Worm (Caenorhabditis elegans) whole organism, L4 larva: Measurements from ENCODE around the gene asb-1.
A peak's percentile ranks its signal among the peaks of the same experiment; 100 is the strongest.

Experiments used
- D1046.2 ChIP-seq: fragments of 200-800 bp; sonication (Bioruptor generic); IDR thresholded peaks from 2 replicates; pipeline ENCODE4 v1.3.6; 2022; ENCODE audit warnings: missing genetic modification characterization, missing compliant biosample characterization
- F10B5.3 ChIP-seq: sonication (generic microtip); optimal IDR thresholded peaks from 2 replicates; lab custom pipeline; 2016; ENCODE audit warnings: mild to moderate bottlenecking, missing genetic modification characterization, missing compliant biosample characterization
- F44E2.7 ChIP-seq: fragments of 200-800 bp; sonication (Bioruptor generic); IDR thresholded peaks from 2 replicates; pipeline ENCODE4 v2.1.2; 2022; ENCODE audit warnings: missing genetic modification characterization, missing compliant biosample characterization
- F49E8.2 ChIP-seq: sonication (generic microtip); optimal IDR thresholded peaks from 2 replicates; lab custom pipeline; 2016; ENCODE audit warnings: missing compliant biosample characterization, mild to moderate bottlenecking, missing genetic modification characterization, borderline replicate concordance
- T20F7.1 ChIP-seq: fragments of 200-800 bp; sonication (Bioruptor generic); optimal IDR thresholded peaks from 2 replicates; lab custom pipeline; 2018; ENCODE audit warnings: mild to moderate bottlenecking, missing genetic modification characterization, missing compliant biosample characterization
- T26A8.4 ChIP-seq: fragments of 200-800 bp; sonication (Bioruptor generic); IDR thresholded peaks from 2 replicates; pipeline ENCODE4 v1.3.6; 2022; ENCODE audit warnings: missing genetic modification characterization, missing compliant biosample characterization
- Y5F2A.4 ChIP-seq: fragments of 200-800 bp; sonication (Bioruptor generic); optimal IDR thresholded peaks from 2 replicates; lab custom pipeline; 2018; ENCODE audit warnings: mild to moderate bottlenecking, missing genetic modification characterization, missing compliant biosample characterization
- aly-2 ChIP-seq: sonication (generic microtip); optimal IDR thresholded peaks from 2 replicates; lab custom pipeline; 2018; ENCODE audit warnings: missing biosample characterization, missing genetic modification characterization
- attf-4 ChIP-seq: sonication (generic microtip); optimal IDR thresholded peaks from 3 replicates; lab custom pipeline; 2017; ENCODE audit warnings: missing biosample characterization, missing genetic modification characterization
- ces-1 ChIP-seq: fragments of 150-350 bp; sonication (generic microtip); optimal IDR thresholded peaks from 4 replicates; lab custom pipeline; 2014; ENCODE audit warnings: missing biosample characterization, missing genetic modification reagents, missing genetic modification characterization
- daf-12 ChIP-seq: fragments of 150-350 bp; optimal IDR thresholded peaks from 2 replicates; lab custom pipeline; 2014; ENCODE audit warnings: missing biosample characterization, missing genetic modification reagents, missing genetic modification characterization
- daf-16 ChIP-seq, 3 experiments: sonication (generic microtip); optimal IDR thresholded peaks; 2 replicates each; lab custom pipeline; 2016 to 2017; ENCODE audit warnings: missing genetic modification characterization in 3 of 3, missing genetic modification reagents in 3 of 3, mild to moderate bottlenecking in 2 of 3, missing compliant biosample characterization in 2 of 3, missing biosample characterization in 1 of 3, moderate library complexity in 1 of 3
- daf-19 ChIP-seq: fragments of 200-800 bp; sonication (Bioruptor generic); conservative IDR thresholded peaks from 2 replicates; pipeline ENCODE4 v1.3.6; 2022; ENCODE audit warnings: missing genetic modification characterization, missing compliant biosample characterization
- daf-8 ChIP-seq: fragments of 200-800 bp; sonication (Bioruptor generic); IDR thresholded peaks from 2 replicates; pipeline ENCODE4 v1.3.6; 2022; ENCODE audit warnings: missing genetic modification characterization, missing compliant biosample characterization
- dmd-9 ChIP-seq: fragments of 200-800 bp; sonication (Bioruptor generic); IDR thresholded peaks from 2 replicates; pipeline ENCODE4 v1.3.6; 2022; ENCODE audit warnings: missing genetic modification reagents, missing genetic modification characterization, missing compliant biosample characterization
- dve-1 ChIP-seq: sonication (generic microtip); optimal IDR thresholded peaks from 2 replicates; lab custom pipeline; 2017; ENCODE audit warnings: antibody characterized with exemption, mild to moderate bottlenecking, missing genetic modification characterization, missing compliant biosample characterization; ENCODE audit not compliant: insufficient read depth
- egl-43 ChIP-seq: fragments of 200-800 bp; sonication (Bioruptor generic); IDR thresholded peaks from 2 replicates; pipeline ENCODE4 v1.3.6; 2022; ENCODE audit warnings: missing genetic modification reagents, missing genetic modification characterization, missing compliant biosample characterization
- fkh-10 ChIP-seq: fragments of 150-350 bp; optimal IDR thresholded peaks from 2 replicates; lab custom pipeline; 2014; ENCODE audit warnings: missing biosample characterization, missing genetic modification reagents, missing genetic modification characterization
- hif-1 ChIP-seq, 2 experiments: sonication (generic microtip); optimal IDR thresholded peaks; 2 replicates each; lab custom pipeline; 2016 to 2017; ENCODE audit warnings: missing compliant biosample characterization in 2 of 2, missing genetic modification characterization in 2 of 2, missing genetic modification reagents in 2 of 2, missing genotype in 2 of 2, mild to moderate bottlenecking in 1 of 2
- lin-29 ChIP-seq: fragments of 200-800 bp; sonication (Bioruptor generic); IDR thresholded peaks from 2 replicates; pipeline ENCODE4 v1.3.6; 2022; ENCODE audit warnings: missing genetic modification reagents, missing genetic modification characterization, missing compliant biosample characterization
- lir-3 ChIP-seq: sonication (generic microtip); optimal IDR thresholded peaks from 2 replicates; lab custom pipeline; 2016; ENCODE audit warnings: mild to moderate bottlenecking, missing genetic modification characterization, missing compliant biosample characterization
- lsy-2 ChIP-seq, 2 experiments: fragments of 150-350 bp in 1 of 2; sonication (generic microtip) in 1 of 2; optimal IDR thresholded peaks; 2 replicates each; lab custom pipeline; 2014 to 2017; ENCODE audit warnings: missing biosample characterization in 2 of 2, missing genetic modification characterization in 2 of 2
- mdl-1 ChIP-seq, 2 experiments: fragments of 150-350 bp in 1 of 2; sonication (generic microtip) in 1 of 2; optimal IDR thresholded peaks; 2 replicates each; lab custom pipeline; 2014 to 2017; ENCODE audit warnings: missing biosample characterization in 2 of 2, missing genetic modification characterization in 2 of 2
- mep-1 ChIP-seq: fragments of 150-350 bp; sonication (generic microtip); optimal IDR thresholded peaks from 3 replicates; lab custom pipeline; 2014; ENCODE audit warnings: missing biosample characterization, missing genetic modification characterization
- mxl-3 ChIP-seq: fragments of 200-800 bp; sonication (Bioruptor generic); optimal IDR thresholded peaks from 2 replicates; lab custom pipeline; 2018; ENCODE audit warnings: mild to moderate bottlenecking, missing genetic modification characterization, missing compliant biosample characterization
- nhr-102 ChIP-seq: sonication (generic microtip); optimal IDR thresholded peaks from 2 replicates; lab custom pipeline; 2016; ENCODE audit warnings: mild to moderate bottlenecking, missing genetic modification characterization, moderate library complexity, missing compliant biosample characterization
- nhr-11 ChIP-seq: fragments of 150-350 bp; optimal IDR thresholded peaks from 2 replicates; lab custom pipeline; 2014; ENCODE audit warnings: missing biosample characterization, missing genetic modification characterization
- nhr-25 ChIP-seq: sonication (generic microtip); optimal IDR thresholded peaks from 2 replicates; lab custom pipeline; 2017; ENCODE audit warnings: missing genetic modification characterization, mild to moderate bottlenecking, missing compliant biosample characterization, antibody characterized with exemption, moderate library complexity, borderline replicate concordance; ENCODE audit not compliant: insufficient read depth
- nhr-28 ChIP-seq: fragments of 150-350 bp; optimal IDR thresholded peaks from 2 replicates; lab custom pipeline; 2014; ENCODE audit warnings: missing biosample characterization, missing genetic modification characterization
- nhr-41 ChIP-seq: fragments of 200-800 bp; sonication (Bioruptor generic); IDR thresholded peaks from 2 replicates; pipeline ENCODE4 v1.3.6; 2022; ENCODE audit warnings: missing genetic modification reagents, missing genetic modification characterization, missing compliant biosample characterization
- nhr-76 ChIP-seq: fragments of 150-350 bp; optimal IDR thresholded peaks from 2 replicates; lab custom pipeline; 2014; ENCODE audit warnings: missing biosample characterization, missing genetic modification characterization
- php-3 ChIP-seq: fragments of 200-800 bp; sonication (Bioruptor generic); IDR thresholded peaks from 2 replicates; pipeline ENCODE4 v1.3.6; 2022; ENCODE audit warnings: missing genetic modification reagents, missing genetic modification characterization, missing compliant biosample characterization
- pqm-1 ChIP-seq: sonication (generic microtip); optimal IDR thresholded peaks from 2 replicates; lab custom pipeline; 2017; ENCODE audit warnings: missing biosample characterization, missing genetic modification characterization
- rbr-2 ChIP-seq: sonication (generic microtip); optimal IDR thresholded peaks from 2 replicates; lab custom pipeline; 2016; ENCODE audit warnings: missing genotype, missing genetic modification characterization, missing compliant biosample characterization
- saeg-2 ChIP-seq: fragments of 200-800 bp; sonication (Bioruptor generic); IDR thresholded peaks from 2 replicates; pipeline ENCODE4 v1.3.6; 2022; ENCODE audit warnings: missing genetic modification reagents, missing genetic modification characterization, missing compliant biosample characterization
- set-16 ChIP-seq: fragments of 200-800 bp; sonication (Bioruptor generic); IDR thresholded peaks from 2 replicates; pipeline ENCODE4 v1.3.6; 2022; ENCODE audit warnings: missing genetic modification reagents, missing genetic modification characterization, missing compliant biosample characterization
- spr-1 ChIP-seq: sonication (generic microtip); optimal IDR thresholded peaks from 2 replicates; lab custom pipeline; 2016; ENCODE audit warnings: mild to moderate bottlenecking, missing genetic modification characterization, missing compliant biosample characterization
- tag-97 ChIP-seq: fragments of 200-800 bp; sonication (Bioruptor generic); IDR thresholded peaks from 2 replicates; pipeline ENCODE4 v1.3.6; 2022; ENCODE audit warnings: missing genetic modification characterization, missing compliant biosample characterization
- tra-1 ChIP-seq: fragments of 200-800 bp; sonication (Bioruptor generic); IDR thresholded peaks from 2 replicates; pipeline ENCODE4 v1.3.6; 2022; ENCODE audit warnings: missing genetic modification reagents, missing genetic modification characterization, missing compliant biosample characterization
- unc-39 ChIP-seq: sonication (generic microtip); optimal IDR thresholded peaks from 2 replicates; lab custom pipeline; 2017; ENCODE audit warnings: missing biosample characterization, missing genetic modification characterization
- zfp-2 ChIP-seq: sonication (generic microtip); optimal IDR thresholded peaks from 2 replicates; lab custom pipeline; 2016; ENCODE audit warnings: mild to moderate bottlenecking, missing genetic modification characterization, missing compliant biosample characterization
- zfp-3 ChIP-seq: fragments of 200-800 bp; sonication (Bioruptor generic); conservative IDR thresholded peaks from 2 replicates; pipeline ENCODE4 v1.3.6; 2022; ENCODE audit warnings: missing genetic modification reagents, missing genetic modification characterization, missing compliant biosample characterization
- zip-2 ChIP-seq: fragments of 150-350 bp; optimal IDR thresholded peaks from 2 replicates; lab custom pipeline; 2014; ENCODE audit warnings: missing biosample characterization, missing genetic modification characterization
- ztf-7 ChIP-seq: fragments of 150-350 bp; optimal IDR thresholded peaks from 2 replicates; lab custom pipeline; 2014; ENCODE audit warnings: missing biosample characterization, missing genetic modification characterization

asb-1 gene

DNA sequence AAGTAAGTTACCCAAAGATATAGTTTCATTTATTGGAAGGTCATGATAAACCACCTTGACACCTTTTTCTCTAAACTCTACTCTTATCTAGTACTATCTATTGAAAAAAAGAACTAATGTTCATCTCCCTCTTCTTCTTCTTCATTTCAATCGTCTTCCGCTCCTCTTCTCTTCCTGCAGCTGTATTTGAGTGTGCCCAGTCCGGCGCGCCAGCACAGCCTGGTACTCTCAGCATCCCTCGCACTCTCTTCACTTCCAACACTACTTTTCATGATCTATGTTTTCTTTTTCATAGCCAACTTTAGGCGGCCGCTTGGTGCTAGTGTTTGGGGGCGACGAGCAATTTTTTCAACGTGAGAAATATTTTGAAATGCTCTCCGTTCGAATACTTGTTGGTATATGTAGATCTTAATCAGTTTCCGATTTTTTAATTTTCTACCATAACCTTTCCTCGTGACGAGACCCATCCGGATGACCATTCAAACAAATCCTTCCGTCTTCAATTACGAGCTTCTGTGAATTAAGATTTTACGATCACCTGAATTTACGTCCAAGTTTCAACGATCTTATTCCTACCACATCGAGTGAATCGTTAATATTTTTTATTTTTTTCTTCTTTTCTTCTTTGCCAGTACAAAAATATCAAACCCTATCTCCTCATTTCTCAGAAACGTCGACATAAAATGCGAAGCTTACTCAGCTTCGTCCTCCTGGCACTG lies 33.4 kb downstream of the asb-1 start, which contains the start of gene pan-1 (continued):
- TF ChIP-seq hif-1 (tag; optimal IDR thresholded peaks at IDR 0.05; lab: Kevin White, UChicago) = peak in 1 of 2 experiments; percentile 14
- TF ChIP-seq mep-1 (tag; lab: Kevin White, UChicago) = peak; percentile 54
- no peak for TF ChIP-seq daf-8
- no peak for TF ChIP-seq saeg-2 (GFP tag; lab: Robert Waterston, UW)

DNA sequence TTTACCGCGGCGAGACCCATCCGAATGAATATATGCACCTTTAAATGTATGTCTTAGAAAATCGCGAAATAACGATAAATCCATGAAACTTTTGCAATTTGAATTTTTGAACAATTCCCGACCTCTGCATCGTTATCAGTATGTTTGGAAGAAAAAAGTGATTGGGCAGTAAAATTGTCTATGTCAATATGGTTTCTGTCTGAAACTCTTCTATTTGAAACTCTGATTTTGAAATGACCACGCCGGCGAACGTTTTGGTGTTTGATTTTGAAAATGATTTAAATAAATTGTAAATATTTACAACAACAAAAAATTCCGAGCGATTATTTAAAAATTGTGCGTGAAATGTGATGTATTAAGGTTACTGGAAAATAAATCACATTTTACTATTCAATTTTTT lies 34.3 kb downstream of the asb-1 start:
- TF ChIP-seq nhr-11 (tag; lab: Kevin White, UChicago) (no peak), nhr-76 (no peak), hif-1 (tag; optimal IDR thresholded peaks at IDR 0.05; lab: Kevin White, UChicago) (no peak), dve-1 (tag; lab: Kevin White, UChicago) (peak; percentile 51), daf-19 (GFP tag; lab: Robert Waterston, UW) (no peak), mep-1 (tag; lab: Kevin White, UChicago) (no peak), daf-16 (GFP tag; optimal IDR thresholded peaks at IDR 0.05; lab: Kevin White, UChicago) (no peak), daf-16 (tag; optimal IDR thresholded peaks at IDR 0.05; lab: Kevin White, UChicago) (peak; percentile 80), nhr-28 (tag; lab: Kevin White, UChicago) (peak; percentile 14), T26A8.4 (no peak), rbr-2 (tag; lab: Kevin White, UChicago) (no peak), unc-39 (tag; lab: Kevin White, UChicago) (no peak), spr-1 (no peak), F49E8.2 (tag; lab: Kevin White, UChicago) (no peak), php-3 (GFP tag; lab: Robert Waterston, UW) (0 out of 2 replicates have a peak, but pooled peaks have one; percentile 21), D1046.2 (GFP tag; lab: Robert Waterston, UW) (no peak), daf-12 (tag; lab: Kevin White, UChicago) (no peak), pqm-1 (tag; lab: Kevin White, UChicago) (peak; percentile 61), F10B5.3 (tag; lab: Kevin White, UChicago) (no peak), nhr-25 (tag; lab: Kevin White, UChicago) (no peak), attf-4 (tag; lab: Kevin White, UChicago) (no peak)

DNA sequence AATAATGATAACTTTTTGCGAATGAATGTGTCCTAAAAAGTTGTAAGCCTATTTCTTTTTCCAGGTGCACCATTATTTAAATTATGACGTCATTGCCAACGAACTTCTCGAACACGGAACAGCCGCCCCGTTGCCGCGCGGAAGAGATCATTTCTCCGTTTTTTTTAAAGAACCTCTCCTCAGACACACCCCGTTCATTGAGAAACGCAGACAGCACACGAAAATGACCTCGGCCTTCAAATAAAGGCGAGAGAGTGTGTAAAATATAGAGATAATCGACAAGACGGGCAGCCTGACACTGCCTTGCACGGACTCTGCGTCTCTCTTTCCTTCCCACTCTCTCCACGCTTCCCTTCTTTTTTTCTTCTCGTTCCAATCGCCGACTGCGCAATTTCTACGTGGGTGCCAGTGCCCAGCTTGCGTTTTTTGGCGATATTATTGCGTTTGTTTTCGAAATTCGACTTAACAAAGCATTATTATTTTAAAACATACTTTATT lies 35.2 kb downstream of the asb-1 start:
- TF ChIP-seq daf-8 = no peak
- peak; percentile 26 for TF ChIP-seq pqm-1 (tag; lab: Kevin White, UChicago)
- peak; percentile 90 for TF ChIP-seq mxl-3 (GFP tag; lab: Kevin White, UChicago)
- no peak for TF ChIP-seq Y5F2A.4
- peak; percentile 67 for TF ChIP-seq set-16 (GFP tag; lab: Robert Waterston, UW)
- TF ChIP-seq nhr-28 (tag; lab: Kevin White, UChicago) = peak; percentile 75
- 0 out of 2 replicates have a peak, but pooled peaks have one; percentile 44 for TF ChIP-seq lin-29 (GFP tag; lab: Robert Waterston, UW)
- no peak for TF ChIP-seq ces-1 (GFP tag; lab: Kevin White, UChicago)
- no peak for TF ChIP-seq zip-2 (tag; lab: Kevin White, UChicago)
- TF ChIP-seq nhr-102 (tag; lab: Kevin White, UChicago) = peak; percentile 45
- TF ChIP-seq F44E2.7 (GFP tag; lab: Robert Waterston, UW) = no peak
- peak; percentile 74 to 79 for TF ChIP-seq lsy-2 (tag; optimal IDR thresholded peaks at IDR 0.05; lab: Kevin White, UChicago)
- peak; percentile 81 for TF ChIP-seq dve-1 (tag; lab: Kevin White, UChicago)
- peak; percentile 73 for TF ChIP-seq mep-1 (tag; lab: Kevin White, UChicago)
- no peak for TF ChIP-seq dmd-9 (GFP tag; lab: Robert Waterston, UW)
- TF ChIP-seq aly-2 (tag; lab: Kevin White, UChicago) = no peak
- no peak for TF ChIP-seq lir-3 (tag; lab: Kevin White, UChicago)
- TF ChIP-seq tag-97 = no peak
- no peak for TF ChIP-seq zfp-2 (tag; lab: Kevin White, UChicago)
- TF ChIP-seq ztf-7 (tag; lab: Kevin White, UChicago) = no peak
- 0 out of 2 replicates have a peak, but pooled peaks have one; percentile 27 for TF ChIP-seq zfp-3 (GFP tag; lab: Robert Waterston, UW)
- no peak for TF ChIP-seq fkh-10 (GFP tag; lab: Kevin White, UChicago)
- TF ChIP-seq nhr-41 = peak; percentile 77; the same call in 1 of the 2 replicates
- TF ChIP-seq egl-43 (GFP tag; lab: Robert Waterston, UW) = peak; percentile 79
- peak; percentile 47 to 63 for TF ChIP-seq mdl-1 (tag; optimal IDR thresholded peaks at IDR 0.05; lab: Kevin White, UChicago)
- TF ChIP-seq F10B5.3 (tag; lab: Kevin White, UChicago) = peak; percentile 62
- 0 out of 2 replicates have a peak, but pooled peaks have one; percentile 58 for TF ChIP-seq tra-1 (GFP tag; lab: Robert Waterston, UW)
- TF ChIP-seq T20F7.1 (GFP tag; lab: Kevin White, UChicago) = no peak
- peak; percentile 67 for TF ChIP-seq attf-4 (tag; lab: Kevin White, UChicago)
